Worm (Caenorhabditis elegans) whole organism, L4/young adult: Measurements from ENCODE around the gene Y39G8B.5.

ENCODE experiments used
- W03F9.2 ChIP-seq: fragments of 150-350 bp; optimal IDR thresholded peaks from 2 replicates; lab custom pipeline; 2014; ENCODE audit warnings: missing biosample characterization, missing genetic modification characterization
- him-1 ChIP-seq: sonication (generic microtip); optimal IDR thresholded peaks from 2 replicates; lab custom pipeline; 2016; ENCODE audit warnings: missing genotype, missing genetic modification reagents, missing genetic modification characterization, missing compliant biosample characterization

ce11 chrII:14005183-14005582, 13.5 kb upstream of the Y39G8B.5 start:
- TF ChIP-seq him-1 (tag; lab: Kevin White, UChicago): no peak
- no peak for TF ChIP-seq W03F9.2
